Fruit fly (Drosophila melanogaster) whole organism, embryonic: Measurements from ENCODE around the gene CG18301.
A peak's percentile ranks its signal among the peaks of the same experiment; 100 is the strongest.

ENCODE experiments used
- CG10274 ChIP-seq: fragments of 200-800 bp; sonication (Bioruptor generic); optimal IDR thresholded peaks from 3 replicates; lab custom pipeline; 2017; ENCODE audit warnings: missing biosample characterization, mild to moderate bottlenecking, missing genetic modification characterization
- CG10543 ChIP-seq: fragments of 200-800 bp; sonication (Bioruptor generic); optimal IDR thresholded peaks from 3 replicates; lab custom pipeline; 2017; ENCODE audit warnings: missing biosample characterization, mild to moderate bottlenecking, missing genetic modification characterization, moderate library complexity
- CG10979 ChIP-seq: fragments of 200-800 bp; sonication (Bioruptor generic); optimal IDR thresholded peaks from 2 replicates; lab custom pipeline; 2018; ENCODE audit warnings: missing biosample characterization, mild to moderate bottlenecking, missing genetic modification characterization, moderate library complexity
- CG11696 ChIP-seq: fragments of 200-800 bp; sonication (Bioruptor generic); IDR thresholded peaks from 2 replicates; pipeline ENCODE4 v1.3.6; 2022; ENCODE audit warnings: missing biosample characterization, missing genetic modification characterization
- CG12104 ChIP-seq: fragments of 200-800 bp; sonication (Bioruptor generic); optimal IDR thresholded peaks from 3 replicates; lab custom pipeline; 2016; ENCODE audit warnings: missing biosample characterization, missing genetic modification characterization
- CG12299 ChIP-seq: fragments of 200-800 bp; sonication (Bioruptor generic); optimal IDR thresholded peaks from 2 replicates; lab custom pipeline; 2018; ENCODE audit warnings: missing biosample characterization, mild to moderate bottlenecking, missing genetic modification characterization
- CG14667 ChIP-seq: fragments of 200-800 bp; sonication (Bioruptor generic); IDR thresholded peaks from 2 replicates; pipeline ENCODE4 v1.3.6; 2022; ENCODE audit warnings: missing biosample characterization, missing genetic modification characterization
- CG15011 ChIP-seq: fragments of 200-800 bp; sonication (Bioruptor generic); optimal IDR thresholded peaks from 3 replicates; lab custom pipeline; 2018; ENCODE audit warnings: missing biosample characterization, mild to moderate bottlenecking, missing genetic modification characterization
- CG1529 ChIP-seq: fragments of 200-800 bp; sonication (Bioruptor generic); optimal IDR thresholded peaks from 3 replicates; lab custom pipeline; 2018; ENCODE audit warnings: missing biosample characterization, missing genetic modification characterization
- CG1603 ChIP-seq: fragments of 200-800 bp; sonication (Bioruptor generic); optimal IDR thresholded peaks from 2 replicates; lab custom pipeline; 2019; ENCODE audit warnings: missing biosample characterization, mild to moderate bottlenecking, missing genetic modification characterization, moderate library complexity
- CG17612 ChIP-seq: fragments of 200-800 bp; sonication (Bioruptor generic); IDR thresholded peaks from 2 replicates; pipeline ENCODE4 v1.3.6; 2022; ENCODE audit warnings: missing biosample characterization, missing genetic modification characterization
- CG3838 ChIP-seq: fragments of 200-800 bp; sonication (Bioruptor generic); optimal IDR thresholded peaks from 3 replicates; lab custom pipeline; 2016; ENCODE audit warnings: missing biosample characterization, missing genetic modification characterization
- CG43689 ChIP-seq: fragments of 200-800 bp; sonication (Bioruptor generic); IDR thresholded peaks from 2 replicates; pipeline ENCODE4 v1.3.6; 2022; ENCODE audit warnings: missing biosample characterization, missing genetic modification characterization
- CG6791 ChIP-seq: fragments of 200-800 bp; sonication (Bioruptor generic); IDR thresholded peaks from 3 replicates; pipeline ENCODE4 v1.3.6; 2022; ENCODE audit warnings: missing biosample characterization, missing genetic modification characterization; ENCODE audit not compliant: partially characterized antibody
- CG6854 ChIP-seq: fragments of 200-800 bp; sonication (Bioruptor generic); optimal IDR thresholded peaks from 3 replicates; lab custom pipeline; 2017; ENCODE audit warnings: missing biosample characterization, mild to moderate bottlenecking, missing genetic modification characterization
- CG7271 ChIP-seq: fragments of 200-800 bp; sonication (Bioruptor generic); optimal IDR thresholded peaks from 2 replicates; lab custom pipeline; 2018; ENCODE audit warnings: missing biosample characterization, mild to moderate bottlenecking, missing genetic modification characterization, moderate library complexity
- CG7839 ChIP-seq: fragments of 200-800 bp; sonication (Bioruptor generic); optimal IDR thresholded peaks from 3 replicates; lab custom pipeline; 2018; ENCODE audit warnings: missing biosample characterization, mild to moderate bottlenecking, missing genetic modification characterization, moderate library complexity
- CG8290 ChIP-seq, 3 experiments: fragments of 200-800 bp; sonication (Bioruptor generic); optimal IDR thresholded peaks; 2 replicates each; lab custom pipeline; 2016 to 2019; ENCODE audit warnings: missing biosample characterization in 3 of 3, missing genetic modification characterization in 3 of 3, mild to moderate bottlenecking in 2 of 3, moderate library complexity in 1 of 3
- CG9437 ChIP-seq: fragments of 200-800 bp; sonication (Bioruptor generic); optimal IDR thresholded peaks from 2 replicates; lab custom pipeline; 2018; ENCODE audit warnings: missing biosample characterization, mild to moderate bottlenecking, missing genetic modification characterization
- CTCF ChIP-seq: fragments of 200-800 bp; sonication (Bioruptor generic); optimal IDR thresholded peaks from 2 replicates; lab custom pipeline; 2017; ENCODE audit warnings: missing biosample characterization, mild to moderate bottlenecking, missing genetic modification characterization, moderate library complexity
- Dll ChIP-seq: fragments of 200-800 bp; sonication (Bioruptor generic); IDR thresholded peaks from 4 replicates; pipeline ENCODE4 v1.3.6; 2022; ENCODE audit warnings: missing biosample characterization, missing genetic modification characterization; ENCODE audit not compliant: partially characterized antibody
- H15 ChIP-seq: fragments of 200-800 bp; sonication (Bioruptor generic); IDR thresholded peaks from 3 replicates; pipeline ENCODE4 v1.3.6; 2022; ENCODE audit warnings: missing biosample characterization, missing genetic modification characterization
- HHEX ChIP-seq: fragments of 200-800 bp; sonication (Bioruptor generic); optimal IDR thresholded peaks from 3 replicates; lab custom pipeline; 2017; ENCODE audit warnings: missing biosample characterization, mild to moderate bottlenecking, missing genetic modification characterization, missing genetic modification reagents
- Hey ChIP-seq: fragments of 200-800 bp; sonication (Bioruptor generic); optimal IDR thresholded peaks from 3 replicates; lab custom pipeline; 2018; ENCODE audit warnings: missing biosample characterization, mild to moderate bottlenecking, missing genetic modification characterization
- Hmx ChIP-seq: fragments of 200-800 bp; sonication (Bioruptor generic); optimal IDR thresholded peaks from 2 replicates; lab custom pipeline; 2016; ENCODE audit warnings: missing biosample characterization, missing genetic modification characterization
- Mrtf ChIP-seq: fragments of 200-800 bp; sonication (Bioruptor generic); IDR thresholded peaks from 3 replicates; pipeline ENCODE4 v1.3.6; 2022; ENCODE audit warnings: missing biosample characterization, missing genetic modification characterization
- Nf-YA ChIP-seq: fragments of 200-800 bp; sonication (Bioruptor generic); IDR thresholded peaks from 2 replicates; pipeline ENCODE4 v1.3.6; 2022; ENCODE audit warnings: missing biosample characterization, missing genetic modification characterization
- Poxn ChIP-seq: fragments of 200-800 bp; sonication (Bioruptor generic); IDR thresholded peaks from 2 replicates; pipeline ENCODE4 v1.3.6; 2022; ENCODE audit warnings: missing biosample characterization, missing genetic modification characterization
- cas ChIP-seq: fragments of 200-800 bp; sonication (Bioruptor generic); IDR thresholded peaks from 2 replicates; pipeline ENCODE4 v1.3.6; 2022; ENCODE audit warnings: missing biosample characterization, missing genetic modification characterization
- dan ChIP-seq: fragments of 200-800 bp; sonication (Bioruptor generic); IDR thresholded peaks from 2 replicates; pipeline ENCODE4 v1.3.6; 2022; ENCODE audit warnings: missing biosample characterization, missing genetic modification characterization
- dati ChIP-seq: fragments of 200-800 bp; sonication (Bioruptor generic); IDR thresholded peaks from 2 replicates; pipeline ENCODE4 v1.3.6; 2022; ENCODE audit warnings: missing biosample characterization, missing genetic modification characterization
- eve ChIP-seq, 2 experiments: fragments of >200 bp; optimal IDR thresholded peaks; 2 replicates each; lab custom pipeline; 2017; ENCODE audit warnings: missing biosample characterization in 2 of 2, missing genetic modification characterization in 2 of 2
- fd102C ChIP-seq: fragments of 200-800 bp; sonication (Bioruptor generic); optimal IDR thresholded peaks from 2 replicates; lab custom pipeline; 2018; ENCODE audit warnings: missing biosample characterization, mild to moderate bottlenecking, missing genetic modification characterization, moderate library complexity
- fd64A ChIP-seq: fragments of 200-800 bp; sonication (Bioruptor generic); optimal IDR thresholded peaks from 3 replicates; lab custom pipeline; 2018; ENCODE audit warnings: missing biosample characterization, mild to moderate bottlenecking, missing genetic modification characterization
- fd96Cb ChIP-seq: fragments of 200-800 bp; sonication (Bioruptor generic); optimal IDR thresholded peaks from 2 replicates; lab custom pipeline; 2018; ENCODE audit warnings: missing biosample characterization, mild to moderate bottlenecking, missing genetic modification characterization, moderate library complexity
- gem ChIP-seq: fragments of 200-800 bp; sonication (Bioruptor generic); optimal IDR thresholded peaks from 2 replicates; lab custom pipeline; 2019; ENCODE audit warnings: missing biosample characterization, mild to moderate bottlenecking, missing genetic modification characterization, moderate library complexity
- jing ChIP-seq: fragments of 200-800 bp; sonication (Bioruptor generic); optimal IDR thresholded peaks from 2 replicates; lab custom pipeline; 2018; ENCODE audit warnings: missing biosample characterization, mild to moderate bottlenecking, missing genetic modification characterization
- mirr ChIP-seq: fragments of 200-800 bp; sonication (Bioruptor generic); optimal IDR thresholded peaks from 3 replicates; lab custom pipeline; 2018; ENCODE audit warnings: missing biosample characterization, mild to moderate bottlenecking, missing genetic modification characterization
- row ChIP-seq: fragments of 200-800 bp; sonication (Bioruptor generic); IDR thresholded peaks from 3 replicates; pipeline ENCODE4 v1.3.6; 2022; ENCODE audit warnings: missing biosample characterization, missing genetic modification characterization
- run ChIP-seq: fragments of 200-800 bp; sonication (Bioruptor generic); optimal IDR thresholded peaks from 3 replicates; lab custom pipeline; 2018; ENCODE audit warnings: missing biosample characterization, mild to moderate bottlenecking, missing genetic modification characterization
- seq ChIP-seq: fragments of 200-800 bp; sonication (Bioruptor generic); IDR thresholded peaks from 2 replicates; pipeline ENCODE4 v1.3.6; 2022; ENCODE audit warnings: missing biosample characterization, missing genetic modification characterization
- sim ChIP-seq: fragments of 200-800 bp; sonication (Bioruptor generic); IDR thresholded peaks from 2 replicates; pipeline ENCODE4 v1.3.6; 2022; ENCODE audit warnings: missing biosample characterization, missing genetic modification characterization
- sima ChIP-seq: fragments of 200-800 bp; sonication (Bioruptor generic); optimal IDR thresholded peaks from 2 replicates; lab custom pipeline; 2016; ENCODE audit warnings: missing biosample characterization, missing genetic modification characterization
- stc ChIP-seq: fragments of 200-800 bp; sonication (Bioruptor generic); IDR thresholded peaks from 2 replicates; pipeline ENCODE4 v1.3.6; 2022; ENCODE audit warnings: missing biosample characterization, missing genetic modification characterization
- tin ChIP-seq: fragments of 200-800 bp; sonication (Bioruptor generic); optimal IDR thresholded peaks from 3 replicates; lab custom pipeline; 2016; ENCODE audit warnings: missing biosample characterization, missing genetic modification characterization
- tna ChIP-seq: fragments of 200-800 bp; sonication (Bioruptor generic); IDR thresholded peaks from 2 replicates; pipeline ENCODE4 v1.3.6; 2022; ENCODE audit warnings: missing biosample characterization, missing genetic modification characterization; ENCODE audit not compliant: partially characterized antibody
- ttk ChIP-seq: fragments of 200-800 bp; sonication (Bioruptor generic); IDR thresholded peaks from 2 replicates; pipeline ENCODE4 v2.1.2; 2022; ENCODE audit warnings: missing biosample characterization, missing genetic modification characterization
- vnd ChIP-seq: fragments of 200-800 bp; sonication (Bioruptor generic); IDR thresholded peaks from 3 replicates; pipeline ENCODE4 v1.3.6; 2022; ENCODE audit warnings: missing biosample characterization, missing genetic modification characterization; ENCODE audit not compliant: partially characterized antibody
- zen ChIP-seq: fragments of 200-800 bp; sonication (Bioruptor generic); optimal IDR thresholded peaks from 3 replicates; lab custom pipeline; 2018; ENCODE audit warnings: missing biosample characterization, mild to moderate bottlenecking, missing genetic modification characterization, moderate library complexity
- zfh1 ChIP-seq: fragments of 200-800 bp; sonication (Bioruptor generic); IDR thresholded peaks from 3 replicates; pipeline ENCODE4 v1.3.6; 2022; ENCODE audit warnings: missing biosample characterization, missing genetic modification characterization

Gene CG18301

DNA sequence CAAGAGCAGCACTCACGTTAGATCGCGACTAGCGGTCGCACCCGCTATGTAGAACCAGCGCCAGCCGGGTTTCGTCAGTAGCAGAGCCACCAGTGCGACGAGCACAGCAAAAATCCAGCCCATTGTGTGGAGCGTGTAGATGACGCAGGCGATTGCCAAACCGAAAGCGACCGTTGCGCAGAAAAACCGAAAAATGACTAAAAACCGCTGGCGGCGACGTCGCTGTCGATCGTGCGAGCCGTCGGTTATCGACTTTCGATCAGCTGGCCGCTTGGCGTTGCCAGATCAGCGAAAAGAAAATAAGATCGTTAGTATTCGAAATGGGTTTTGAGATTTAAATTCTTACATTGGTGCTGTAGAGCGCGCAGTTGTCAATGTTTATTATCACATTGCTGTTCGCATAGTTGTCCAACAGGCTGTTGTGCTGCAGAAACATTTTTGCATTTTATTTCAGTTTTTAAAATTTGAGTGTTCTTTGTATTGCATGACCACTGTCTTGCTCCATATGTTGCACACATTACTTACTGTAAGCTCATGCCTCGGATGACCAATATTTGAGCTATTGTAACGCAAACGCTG lies 15.1 kb upstream of the CG18301 start (continued):
- TF ChIP-seq Mrtf (GFP tag; lab: Robert Waterston, UW) (no peak), mirr (GFP tag; lab: Kevin White, UChicago) (peak; percentile 47), CG12104 (GFP tag; lab: Kevin White, UChicago) (no peak), HHEX (GFP tag; lab: Kevin White, UChicago) (peak; percentile 33), seq (GFP tag; lab: Robert Waterston, UW) (0 out of 2 replicates have a peak, but pooled peaks have one; percentile 7), CG1603 (peak; percentile 40), ttk (GFP tag; lab: Robert Waterston, UW) (no peak), jing (GFP tag; lab: Kevin White, UChicago) (no peak), sim (GFP tag; lab: Robert Waterston, UW) (no peak), fd64A (GFP tag; lab: Kevin White, UChicago) (no peak), CG12299 (tag; lab: Kevin White, UChicago) (no peak), CG11696 (no peak), fd96Cb (tag; lab: Kevin White, UChicago) (no peak), zfh1 (GFP tag; lab: Robert Waterston, UW) (peak; percentile 19; the same call in 1 of the 3 replicates), CG6854 (GFP tag; lab: Kevin White, UChicago) (peak; percentile 21), CG43689 (no peak), dati (GFP tag; lab: Robert Waterston, UW) (no peak), Hmx (GFP tag; lab: Kevin White, UChicago) (no peak), fd102C (GFP tag; lab: Kevin White, UChicago) (no peak), tna (GFP tag; lab: Robert Waterston, UW) (peak; percentile 42; the same call in 1 of the 2 replicates), Nf-YA (GFP tag; lab: Robert Waterston, UW) (no peak), CTCF (GFP tag; lab: Kevin White, UChicago) (peak; percentile 40), gem (tag; lab: Kevin White, UChicago) (peak; percentile 53), CG9437 (GFP tag; lab: Kevin White, UChicago) (no peak), sima (no peak), eve (GFP tag; optimal IDR thresholded peaks at IDR 0.05; lab: Kevin White, UChicago) (no peak), vnd (no peak), CG17612 (GFP tag; lab: Robert Waterston, UW) (0 out of 2 replicates have a peak, but pooled peaks have one; percentile 14), CG10543 (GFP tag; lab: Kevin White, UChicago) (peak; percentile 74), CG14667 (no peak), H15 (peak; percentile 35; the same call in 1 of the 3 replicates), tin (GFP tag; lab: Kevin White, UChicago) (no peak), CG7839 (tag; lab: Kevin White, UChicago) (peak; percentile 22), Poxn (GFP tag; lab: Robert Waterston, UW) (no peak), run (tag; lab: Kevin White, UChicago) (no peak), CG15011 (GFP tag; lab: Kevin White, UChicago) (no peak), CG3838 (GFP tag; lab: Kevin White, UChicago) (no peak), cas (GFP tag; lab: Robert Waterston, UW) (no peak), stc (no peak), CG1529 (GFP tag; lab: Kevin White, UChicago) (no peak), CG8290 (GFP tag; optimal IDR thresholded peaks at IDR 0.05; lab: Kevin White, UChicago) (no peak), CG8290 (tag; optimal IDR thresholded peaks at IDR 0.05; lab: Kevin White, UChicago) (peak in 1 of 2 experiments; percentile 35), CG10979 (tag; lab: Kevin White, UChicago) (peak; percentile 4), CG7271 (no peak), dan (GFP tag; lab: Robert Waterston, UW) (no peak), row (peak; percentile 56; the same call in 2 of the 3 replicates), Dll (no peak), CG6791 (GFP tag; lab: Robert Waterston, UW) (0 out of 3 replicates have a peak, but pooled peaks have one; percentile 41), zen (tag; lab: Kevin White, UChicago) (no peak), CG10274 (GFP tag; lab: Kevin White, UChicago) (peak; percentile 18), Hey (tag; lab: Kevin White, UChicago) (no peak)
